Worm (Caenorhabditis elegans) whole organism, early embryonic: ENCODE results near the gene lgc-27.

Experiments used
- aly-1 ChIP-seq: sonication (generic microtip); optimal IDR thresholded peaks from 2 replicates; lab custom pipeline; 2016; ENCODE audit warnings: missing genetic modification characterization, missing compliant biosample characterization
- ama-1 ChIP-seq: fragments of 150-350 bp; optimal IDR thresholded peaks from 2 replicates; lab custom pipeline; 2014
- ceh-36 ChIP-seq: sonication (generic microtip); optimal IDR thresholded peaks from 2 replicates; lab custom pipeline; 2016; ENCODE audit warnings: missing genetic modification characterization, inconsistent platforms, missing compliant biosample characterization
- hmg-4 ChIP-seq: fragments of 200-800 bp; sonication (Bioruptor generic); optimal IDR thresholded peaks from 2 replicates; lab custom pipeline; 2018; ENCODE audit warnings: mild to moderate bottlenecking, missing genetic modification characterization, missing compliant biosample characterization
- hnd-1 ChIP-seq: sonication (generic microtip); optimal IDR thresholded peaks from 2 replicates; lab custom pipeline; 2016; ENCODE audit warnings: missing genetic modification characterization, missing compliant biosample characterization
- pes-1 ChIP-seq: fragments of 200-800 bp; sonication (Bioruptor generic); IDR thresholded peaks from 2 replicates; pipeline ENCODE4 v1.3.6; 2022; ENCODE audit warnings: missing genetic modification reagents, missing genetic modification characterization, missing compliant biosample characterization
- tbx-11 ChIP-seq: fragments of 200-800 bp; sonication (Bioruptor generic); IDR thresholded peaks from 2 replicates; pipeline ENCODE4 v1.3.6; 2022; ENCODE audit warnings: missing genetic modification characterization, missing compliant biosample characterization
- tra-4 ChIP-seq: sonication (generic microtip); optimal IDR thresholded peaks from 2 replicates; lab custom pipeline; 2017; ENCODE audit warnings: missing genetic modification characterization, missing compliant biosample characterization

- TF ChIP-seq tra-4 (tag; lab: Kevin White, UChicago) (no peak), ama-1 (lab: Kevin White, UChicago) (no peak), ceh-36 (tag; lab: Kevin White, UChicago) (no peak), tbx-11 (GFP tag; lab: Robert Waterston, UW) (no peak), hnd-1 (no peak), pes-1 (no peak), aly-1 (no peak), hmg-4 (no peak)
These were observed 48.6 kb upstream of the lgc-27 start for ce11 chrII:4600276-4600675.
